Worm (Caenorhabditis elegans): Measurements from ENCODE around the gene C05D11.13.
A peak's percentile ranks its signal among the peaks of the same experiment; 100 is the strongest.

C05D11.13 gene

ce11 chrIII:6420995-6421404 is 23.4 kb downstream of the C05D11.13 start (continued):
- TF ChIP-seq nfya-1 (tag; optimal IDR thresholded peaks at IDR 0.05; ENCODE audit: insufficient read depth): peak; percentile 78
- TF ChIP-seq fos-1 (tag; optimal IDR thresholded peaks at IDR 0.05): no peak
- TF ChIP-seq skn-1 (tag; optimal IDR thresholded peaks at IDR 0.05): peak; percentile 76
- peak; percentile 95 for TF ChIP-seq mdl-1 (tag; optimal IDR thresholded peaks at IDR 0.05)
- TF ChIP-seq snpc-4 (tag; optimal IDR thresholded peaks at IDR 0.05): peak; percentile 35
- TF ChIP-seq egl-5 (tag; optimal IDR thresholded peaks at IDR 0.05): no peak
- no peak for TF ChIP-seq ztf-4 (tag; optimal IDR thresholded peaks at IDR 0.05)
- no peak for TF ChIP-seq aly-2 (tag; optimal IDR thresholded peaks at IDR 0.05)
- TF ChIP-seq ama-1 (optimal IDR thresholded peaks at IDR 0.05): peak; percentile 75
- TF ChIP-seq unc-39 (tag; optimal IDR thresholded peaks at IDR 0.05): no peak
- TF ChIP-seq ceh-82 (tag; optimal IDR thresholded peaks at IDR 0.05): peak; percentile 22
- peak; percentile 53 for TF ChIP-seq unc-62 (GFP tag; optimal IDR thresholded peaks at IDR 0.05)
- no peak for TF ChIP-seq ceh-16 (tag; optimal IDR thresholded peaks at IDR 0.05)
- TF ChIP-seq sea-2 (GFP tag; optimal IDR thresholded peaks at IDR 0.05): no peak
- TF ChIP-seq nhr-11 (tag; optimal IDR thresholded peaks at IDR 0.05): peak; percentile 30
- TF ChIP-seq nhr-43 (tag; optimal IDR thresholded peaks at IDR 0.05; ENCODE audit: poor library complexity, severe bottlenecking): peak; percentile 96
- TF ChIP-seq nhr-237 (tag; optimal IDR thresholded peaks at IDR 0.05): no peak

- TF ChIP-seq elt-2 (tag; optimal IDR thresholded peaks at IDR 0.05): no peak
- TF ChIP-seq fos-1 (tag; optimal IDR thresholded peaks at IDR 0.05): no peak
- peak; percentile 30 for TF ChIP-seq snpc-4 (tag; optimal IDR thresholded peaks at IDR 0.05)
- no peak for TF ChIP-seq hmg-11 (tag; optimal IDR thresholded peaks at IDR 0.05)
- TF ChIP-seq egl-5 (tag; optimal IDR thresholded peaks at IDR 0.05): peak; percentile 32
- peak; percentile 61 for TF ChIP-seq nhr-25 (tag; optimal IDR thresholded peaks at IDR 0.05)
- TF ChIP-seq egl-27 (tag; optimal IDR thresholded peaks at IDR 0.05): no peak
- peak; percentile 28 for TF ChIP-seq pha-4 (tag; optimal IDR thresholded peaks at IDR 0.05)
- TF ChIP-seq nhr-43 (tag; optimal IDR thresholded peaks at IDR 0.05; ENCODE audit: poor library complexity, severe bottlenecking): peak; percentile 12
- peak; percentile 10 for TF ChIP-seq nfya-1 (tag; optimal IDR thresholded peaks at IDR 0.05; ENCODE audit: insufficient read depth)
- TF ChIP-seq ama-1 (optimal IDR thresholded peaks at IDR 0.05): peak; percentile 42
- peak; percentile 34 for TF ChIP-seq nhr-23 (tag; optimal IDR thresholded peaks at IDR 0.05)
These were observed 24.2 kb downstream of the C05D11.13 start for ce11 chrIII:6420201-6420600.

ce11 chrIII:6419409-6419944 is 24.9 kb downstream of the C05D11.13 start, which contains the start of gene atgl-1:
atgl-1 (minus strand) TSS chrIII:6419459.
- no peak for TF ChIP-seq fkh-2 (tag; optimal IDR thresholded peaks at IDR 0.05)
- peak; percentile 24 for TF ChIP-seq nhr-25 (tag; optimal IDR thresholded peaks at IDR 0.05)
- peak; percentile 17 for TF ChIP-seq ama-1 (optimal IDR thresholded peaks at IDR 0.05)

- TF ChIP-seq nhr-25 (tag; optimal IDR thresholded peaks at IDR 0.05) (peak; percentile 61), ztf-4 (tag; optimal IDR thresholded peaks at IDR 0.05) (no peak), tbx-2 (tag; optimal IDR thresholded peaks at IDR 0.05) (no peak), lin-15B (tag; optimal IDR thresholded peaks at IDR 0.05) (no peak), nhr-11 (tag; optimal IDR thresholded peaks at IDR 0.05) (no peak), ama-1 (optimal IDR thresholded peaks at IDR 0.05) (peak; percentile 59), fos-1 (tag; optimal IDR thresholded peaks at IDR 0.05) (no peak)
These were observed 26.1 kb downstream of the C05D11.13 start for ce11 chrIII:6418254-6418653.

ce11 chrIII:6415306-6415973 is 28.9 kb downstream of the C05D11.13 start, which contains the start of gene nas-4:
nas-4 (minus strand) TSS chrIII:6415656.
- peak; percentile 31 for TF ChIP-seq lsy-12 (tag; optimal IDR thresholded peaks at IDR 0.05)
- TF ChIP-seq nhr-11 (tag; optimal IDR thresholded peaks at IDR 0.05): no peak
- TF ChIP-seq nhr-23 (tag; optimal IDR thresholded peaks at IDR 0.05): peak; percentile 11
- peak; percentile 39 for TF ChIP-seq R02D3.7 (tag; optimal IDR thresholded peaks at IDR 0.05)
- TF ChIP-seq ama-1 (optimal IDR thresholded peaks at IDR 0.05): peak; percentile 41
- no peak for TF ChIP-seq elt-3 (tag; optimal IDR thresholded peaks at IDR 0.05)
- TF ChIP-seq elt-2 (tag; optimal IDR thresholded peaks at IDR 0.05): peak; percentile 41
- TF ChIP-seq nhr-25 (tag; optimal IDR thresholded peaks at IDR 0.05): peak; percentile 35
- TF ChIP-seq nhr-43 (tag; optimal IDR thresholded peaks at IDR 0.05; ENCODE audit: poor library complexity, severe bottlenecking): peak; percentile 25

ce11 chrIII:6411914-6412313 is 32.5 kb downstream of the C05D11.13 start, which contains the start of gene C05D11.5:
C05D11.5 (minus strand) TSS chrIII:6412014.
- TF ChIP-seq ceh-82 (tag; optimal IDR thresholded peaks at IDR 0.05) (no peak), nhr-43 (tag; optimal IDR thresholded peaks at IDR 0.05; ENCODE audit: poor library complexity, severe bottlenecking) (no peak), R02D3.7 (tag; optimal IDR thresholded peaks at IDR 0.05) (no peak), sea-2 (GFP tag; optimal IDR thresholded peaks at IDR 0.05) (no peak), ceh-16 (tag; optimal IDR thresholded peaks at IDR 0.05) (no peak), skn-1 (tag; optimal IDR thresholded peaks at IDR 0.05) (no peak), nhr-67 (tag; optimal IDR thresholded peaks at IDR 0.05) (no peak), ceh-28 (tag; optimal IDR thresholded peaks at IDR 0.05) (no peak), nhr-23 (tag; optimal IDR thresholded peaks at IDR 0.05) (no peak), fos-1 (tag; optimal IDR thresholded peaks at IDR 0.05) (no peak), nhr-77 (tag; optimal IDR thresholded peaks at IDR 0.05) (no peak), aly-2 (tag; optimal IDR thresholded peaks at IDR 0.05) (no peak), jun-1 (tag; optimal IDR thresholded peaks at IDR 0.05) (no peak)

Measured in whole organism, L3 larva.